Worm (Caenorhabditis elegans): ENCODE results near the gene set-16.

DNA sequence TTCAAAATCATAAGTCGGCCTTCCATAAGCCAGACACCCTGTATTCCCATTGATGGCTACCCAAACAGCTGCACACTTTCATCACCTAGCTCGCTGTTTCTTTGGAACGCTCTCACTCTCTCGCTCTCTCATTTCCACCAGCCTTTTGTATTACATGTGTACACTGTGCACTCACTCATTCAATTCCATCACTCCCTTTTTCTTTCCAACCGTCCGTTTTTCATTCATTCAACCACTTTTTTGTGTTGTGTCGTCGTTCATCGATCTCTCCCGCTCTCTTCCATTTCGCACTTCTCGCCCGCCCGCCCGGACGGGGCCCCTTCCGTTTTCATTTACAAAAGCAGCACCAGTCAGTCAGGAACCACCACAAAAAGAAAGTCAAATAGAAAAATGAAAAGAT lies 14.3 kb downstream of the set-16 start:
- TF ChIP-seq F13C5.2 (tag; optimal IDR thresholded peaks at IDR 0.05) (no peak), ama-1 (optimal IDR thresholded peaks at IDR 0.05) (no peak), ceh-36 (tag; optimal IDR thresholded peaks at IDR 0.05) (no peak)

All from whole organism, early embryonic.